Fruit fly (Drosophila melanogaster) S2 (cell line): ENCODE data around the gene subdued.

Experiments used
- CG8478 ChIP-seq: fragments of >200 bp; optimal IDR thresholded peaks from 2 replicates; lab custom pipeline; 2018
- CTCF ChIP-seq, 2 experiments: fragments of >200 bp; optimal IDR thresholded peaks; 2 replicates each; lab custom pipeline; 2018

DNA sequence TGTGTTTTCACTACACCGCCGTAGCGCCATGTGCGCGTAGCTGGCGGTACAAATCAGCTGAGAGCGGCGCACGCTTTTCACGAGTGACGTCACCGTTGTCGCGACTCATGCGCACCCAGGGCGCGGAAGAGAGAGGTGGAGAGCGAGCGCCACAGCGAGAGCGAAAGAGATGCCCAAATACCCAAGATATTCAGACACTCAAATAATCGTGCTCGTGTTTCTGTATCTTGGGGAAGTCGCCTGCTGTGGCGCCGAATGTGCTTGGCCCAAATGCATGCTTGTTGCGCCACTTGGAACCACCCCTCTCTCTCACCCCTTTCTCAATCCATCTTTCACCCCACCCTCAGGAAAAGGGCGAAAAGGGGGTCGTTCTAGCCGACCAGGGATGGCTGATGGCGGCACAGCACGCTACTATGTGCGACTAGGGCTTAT, 9.8 kb downstream of the subdued start, which contains the start of gene CG6231:
- TF ChIP-seq CTCF (optimal IDR thresholded peaks at IDR 0.05; lab: Kevin White, UChicago) (no peak), CG8478 (lab: Kevin White, UChicago) (no peak)
